Worm (Caenorhabditis elegans) whole organism, midembryonic: Measurements from ENCODE around the gene lmp-1.

Experiments
- cog-1 ChIP-seq: sonication (generic microtip); optimal IDR thresholded peaks from 2 replicates; lab custom pipeline; 2016; ENCODE audit warnings: missing genetic modification characterization, missing compliant biosample characterization
- flt-1 ChIP-seq: fragments of 200-800 bp; sonication (Bioruptor generic); IDR thresholded peaks from 2 replicates; pipeline ENCODE4 v1.3.6; 2022; ENCODE audit warnings: missing genetic modification characterization, missing compliant biosample characterization
- klf-2 ChIP-seq: fragments of 200-800 bp; sonication (Bioruptor generic); conservative IDR thresholded peaks from 2 replicates; pipeline ENCODE4 v1.3.6; 2022; ENCODE audit warnings: missing genetic modification reagents, missing genetic modification characterization, missing compliant biosample characterization
- med-1 ChIP-seq: sonication (generic microtip); optimal IDR thresholded peaks from 2 replicates; lab custom pipeline; 2017; ENCODE audit warnings: missing genetic modification characterization, mild to moderate bottlenecking, missing compliant biosample characterization, antibody characterized with exemption, missing genetic modification reagents; ENCODE audit not compliant: insufficient read depth
- ref-1 ChIP-seq: fragments of 200-800 bp; sonication (Bioruptor generic); conservative IDR thresholded peaks from 2 replicates; pipeline ENCODE4 v1.3.6; 2022; ENCODE audit warnings: missing genetic modification reagents, missing genetic modification characterization, missing compliant biosample characterization
- ztf-23 ChIP-seq: fragments of 200-800 bp; sonication (Bioruptor generic); IDR thresholded peaks from 2 replicates; pipeline ENCODE4 v1.3.6; 2022; ENCODE audit warnings: missing genetic modification reagents, missing genetic modification characterization, missing compliant biosample characterization
- ztf-29 ChIP-seq: fragments of 200-800 bp; sonication (Bioruptor generic); IDR thresholded peaks from 2 replicates; pipeline ENCODE4 v1.3.6; 2022; ENCODE audit warnings: missing genetic modification reagents, missing genetic modification characterization, missing compliant biosample characterization

DNA sequence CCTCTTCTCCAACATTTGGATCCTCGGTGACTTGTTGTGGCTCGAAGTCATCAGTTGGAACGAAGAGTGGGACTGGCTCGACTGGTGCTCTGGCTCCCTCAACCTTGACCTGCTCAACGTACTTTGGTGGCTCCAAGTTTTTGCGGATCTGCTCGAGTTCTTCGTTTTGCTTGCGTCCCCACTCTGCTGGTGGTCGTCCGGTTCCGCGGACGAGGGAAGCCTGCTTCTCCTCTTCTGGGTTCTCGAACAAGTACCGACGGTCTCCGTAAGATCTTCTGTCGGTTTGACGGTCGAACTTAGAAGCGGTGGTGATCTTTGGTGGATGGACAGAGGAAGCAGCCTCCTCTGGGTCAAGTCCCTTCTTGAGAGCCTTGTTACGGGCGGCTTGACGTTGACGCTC lies 31.2 kb upstream of the lmp-1 start:
- TF ChIP-seq ztf-29 (GFP tag; lab: Robert Waterston, UW) (no peak), cog-1 (tag; lab: Kevin White, UChicago) (no peak), flt-1 (no peak), ztf-23 (GFP tag; lab: Robert Waterston, UW) (no peak), med-1 (GFP tag; lab: Kevin White, UChicago) (no peak), ref-1 (GFP tag; lab: Robert Waterston, UW) (no peak), klf-2 (GFP tag; lab: Robert Waterston, UW) (no peak)
